Fruit fly (Drosophila melanogaster) whole organism, embryonic: ENCODE measurements around the gene CG34267.
A peak's percentile ranks its signal among the peaks of the same experiment; 100 is the strongest.

Experiments used
- Abd-B ChIP-seq: fragments of 200-800 bp; sonication (Bioruptor generic); optimal IDR thresholded peaks from 2 replicates; lab custom pipeline; 2018; ENCODE audit warnings: missing biosample characterization, mild to moderate bottlenecking, missing genetic modification characterization, moderate library complexity
- B-H2 ChIP-seq: fragments of 200-800 bp; sonication (Bioruptor generic); optimal IDR thresholded peaks from 2 replicates; lab custom pipeline; 2018; ENCODE audit warnings: missing biosample characterization, mild to moderate bottlenecking, missing genetic modification characterization
- Bdp1 ChIP-seq: fragments of 200-800 bp; sonication (Bioruptor generic); optimal IDR thresholded peaks from 3 replicates; lab custom pipeline; 2016; ENCODE audit warnings: missing biosample characterization, missing genetic modification characterization
- CG11247 ChIP-seq: fragments of 200-800 bp; sonication (Bioruptor generic); IDR thresholded peaks from 2 replicates; pipeline ENCODE4 v1.3.6; 2022; ENCODE audit warnings: missing biosample characterization, missing genetic modification characterization
- CG11560 ChIP-seq: fragments of 200-800 bp; sonication (Bioruptor generic); IDR thresholded peaks from 3 replicates; pipeline ENCODE4 v1.3.6; 2022; ENCODE audit warnings: missing biosample characterization, missing genetic modification characterization
- CG13296 ChIP-seq: fragments of 200-800 bp; sonication (Bioruptor generic); optimal IDR thresholded peaks from 3 replicates; lab custom pipeline; 2018; ENCODE audit warnings: missing biosample characterization, mild to moderate bottlenecking, missing genetic modification characterization
- CG13775 ChIP-seq: fragments of 200-800 bp; sonication (Bioruptor generic); optimal IDR thresholded peaks from 3 replicates; lab custom pipeline; 2017; ENCODE audit warnings: missing biosample characterization, mild to moderate bottlenecking, missing genetic modification characterization
- CG13894 ChIP-seq: fragments of 200-800 bp; sonication (Bioruptor generic); optimal IDR thresholded peaks from 3 replicates; lab custom pipeline; 2018; ENCODE audit warnings: missing biosample characterization, mild to moderate bottlenecking, missing genetic modification characterization, moderate library complexity
- CG14667 ChIP-seq: fragments of 200-800 bp; sonication (Bioruptor generic); IDR thresholded peaks from 2 replicates; pipeline ENCODE4 v1.3.6; 2022; ENCODE audit warnings: missing biosample characterization, missing genetic modification characterization
- CG14860 ChIP-seq: fragments of 200-800 bp; sonication (Bioruptor generic); IDR thresholded peaks from 3 replicates; pipeline ENCODE4 v1.3.6; 2022; ENCODE audit warnings: missing biosample characterization, missing genetic modification characterization; ENCODE audit not compliant: partially characterized antibody
- CG15073 ChIP-seq: fragments of 200-800 bp; sonication (Bioruptor generic); optimal IDR thresholded peaks from 2 replicates; lab custom pipeline; 2016; ENCODE audit warnings: missing biosample characterization, missing genetic modification characterization
- CG17186 ChIP-seq: fragments of 200-800 bp; sonication (Bioruptor generic); optimal IDR thresholded peaks from 3 replicates; lab custom pipeline; 2017; ENCODE audit warnings: missing biosample characterization, missing genetic modification reagents, missing genetic modification characterization
- CG17568 ChIP-seq: fragments of 200-800 bp; sonication (Bioruptor generic); optimal IDR thresholded peaks from 2 replicates; lab custom pipeline; 2018; ENCODE audit warnings: missing biosample characterization, mild to moderate bottlenecking, missing genetic modification characterization, moderate library complexity
- CG1792 ChIP-seq: fragments of 200-800 bp; sonication (Bioruptor generic); optimal IDR thresholded peaks from 2 replicates; lab custom pipeline; 2016; ENCODE audit warnings: missing biosample characterization, missing genetic modification characterization
- CG18599 ChIP-seq: fragments of 200-800 bp; sonication (Bioruptor generic); optimal IDR thresholded peaks from 3 replicates; lab custom pipeline; 2017; ENCODE audit warnings: missing biosample characterization, missing genetic modification characterization, mild to moderate bottlenecking, moderate library complexity, missing genetic modification reagents
- CG2129 ChIP-seq: fragments of 200-800 bp; sonication (Bioruptor generic); IDR thresholded peaks from 2 replicates; pipeline ENCODE4 v1.3.6; 2022; ENCODE audit warnings: missing biosample characterization, missing genetic modification characterization; ENCODE audit not compliant: partially characterized antibody
- CG2678 ChIP-seq: fragments of 200-800 bp; sonication (Bioruptor generic); optimal IDR thresholded peaks from 3 replicates; lab custom pipeline; 2019; ENCODE audit warnings: missing biosample characterization, mild to moderate bottlenecking, missing genetic modification characterization, moderate library complexity
- CG31224 ChIP-seq: fragments of 200-800 bp; sonication (Bioruptor generic); IDR thresholded peaks from 2 replicates; pipeline ENCODE4 v1.3.6; 2022; ENCODE audit warnings: missing biosample characterization, missing genetic modification characterization
- CG3726 ChIP-seq: fragments of 200-800 bp; sonication (Bioruptor generic); IDR thresholded peaks from 3 replicates; pipeline ENCODE4, ENCODE4 v1.3.6; 2022; ENCODE audit warnings: missing biosample characterization, missing genetic modification characterization
- CG7357 ChIP-seq: fragments of 200-800 bp; sonication (Bioruptor generic); IDR thresholded peaks from 3 replicates; pipeline ENCODE4 v1.3.6; 2022; ENCODE audit warnings: missing biosample characterization, missing genetic modification characterization
- CG9932 ChIP-seq: fragments of 200-800 bp; sonication (Bioruptor generic); IDR thresholded peaks from 2 replicates; pipeline ENCODE4 v1.3.6; 2022; ENCODE audit warnings: missing biosample characterization, missing genetic modification characterization
- CkIIα-i1 ChIP-seq: fragments of 200-800 bp; sonication (Bioruptor generic); IDR thresholded peaks from 2 replicates; pipeline ENCODE4 v1.3.6; 2022; ENCODE audit warnings: missing biosample characterization, missing genetic modification characterization
- D19B ChIP-seq: fragments of 200-800 bp; sonication (Bioruptor generic); optimal IDR thresholded peaks from 2 replicates; lab custom pipeline; 2017; ENCODE audit warnings: missing biosample characterization, mild to moderate bottlenecking, missing genetic modification characterization
- Dll ChIP-seq: fragments of 200-800 bp; sonication (Bioruptor generic); IDR thresholded peaks from 4 replicates; pipeline ENCODE4 v1.3.6; 2022; ENCODE audit warnings: missing biosample characterization, missing genetic modification characterization; ENCODE audit not compliant: partially characterized antibody
- E2f2 ChIP-seq: fragments of 200-800 bp; sonication (Bioruptor generic); IDR thresholded peaks from 2 replicates; pipeline ENCODE4 v1.3.6; 2022; ENCODE audit warnings: missing biosample characterization, missing genetic modification characterization
- Ets65A ChIP-seq: fragments of 200-800 bp; sonication (Bioruptor generic); peaks from one replicate; lab custom pipeline; 2016; ENCODE audit warnings: missing biosample characterization, missing genetic modification characterization
- Fer3 ChIP-seq: fragments of 200-800 bp; sonication (Bioruptor generic); optimal IDR thresholded peaks from 2 replicates; lab custom pipeline; 2018; ENCODE audit warnings: missing biosample characterization, mild to moderate bottlenecking, missing genetic modification characterization, moderate library complexity
- Hmr ChIP-seq: fragments of 200-800 bp; sonication (Bioruptor generic); optimal IDR thresholded peaks from 3 replicates; lab custom pipeline; 2017; ENCODE audit warnings: mild to moderate bottlenecking, missing biosample characterization, missing genetic modification reagents, missing genetic modification characterization
- Hr78 ChIP-seq, 2 experiments: fragments of 200-800 bp in 1 of 2; fragments of >200 bp in 1 of 2; sonication (Bioruptor generic) in 1 of 2; optimal IDR thresholded peaks; 2 replicates each; lab custom pipeline; 2017 to 2019; ENCODE audit warnings: missing biosample characterization in 2 of 2, missing genetic modification characterization in 2 of 2, mild to moderate bottlenecking in 1 of 2, moderate library complexity in 1 of 2
- Lpt ChIP-seq: fragments of >200 bp; optimal IDR thresholded peaks from 2 replicates; lab custom pipeline; 2018; ENCODE audit warnings: missing biosample characterization, missing genetic modification characterization
- Meics ChIP-seq: fragments of 200-800 bp; sonication (Bioruptor generic); optimal IDR thresholded peaks from 2 replicates; lab custom pipeline; 2017; ENCODE audit warnings: missing biosample characterization, mild to moderate bottlenecking, missing genetic modification characterization
- Nf-YA ChIP-seq: fragments of 200-800 bp; sonication (Bioruptor generic); IDR thresholded peaks from 2 replicates; pipeline ENCODE4 v1.3.6; 2022; ENCODE audit warnings: missing biosample characterization, missing genetic modification characterization
- NfI ChIP-seq: fragments of 200-800 bp; sonication (Bioruptor generic); optimal IDR thresholded peaks from 3 replicates; lab custom pipeline; 2018; ENCODE audit warnings: missing biosample characterization, mild to moderate bottlenecking, missing genetic modification characterization, moderate library complexity
- Rfx ChIP-seq: fragments of 200-800 bp; sonication (Bioruptor generic); IDR thresholded peaks from 2 replicates; pipeline ENCODE4 v1.3.6; 2022; ENCODE audit warnings: missing biosample characterization, missing genetic modification characterization
- Six4 ChIP-seq: fragments of 200-800 bp; sonication (Bioruptor generic); optimal IDR thresholded peaks from 2 replicates; lab custom pipeline; 2016; ENCODE audit warnings: missing biosample characterization, missing genetic modification characterization
- Stat92E ChIP-seq, 3 experiments: fragments of >200 bp in 2 of 3; fragments of 200-800 bp in 1 of 3; sonication (Bioruptor generic) in 1 of 3; optimal IDR thresholded peaks; 2 replicates each; lab custom pipeline; 2017 to 2019; ENCODE audit warnings: missing biosample characterization in 3 of 3, missing genetic modification characterization in 3 of 3, mild to moderate bottlenecking in 1 of 3, moderate library complexity in 1 of 3
- da ChIP-seq: fragments of 200-800 bp; sonication (Bioruptor generic); optimal IDR thresholded peaks from 2 replicates; lab custom pipeline; 2016; ENCODE audit warnings: missing biosample characterization, missing genetic modification characterization
- esg ChIP-seq: fragments of 200-800 bp; sonication (Bioruptor generic); conservative IDR thresholded peaks from 2 replicates; pipeline ENCODE4 v1.3.6; 2022; ENCODE audit warnings: missing biosample characterization, missing genetic modification characterization
- fu2 ChIP-seq: fragments of 200-800 bp; sonication (Bioruptor generic); optimal IDR thresholded peaks from 2 replicates; lab custom pipeline; 2016; ENCODE audit warnings: missing biosample characterization, missing genetic modification characterization
- gem ChIP-seq: fragments of 200-800 bp; sonication (Bioruptor generic); optimal IDR thresholded peaks from 2 replicates; lab custom pipeline; 2019; ENCODE audit warnings: missing biosample characterization, mild to moderate bottlenecking, missing genetic modification characterization, moderate library complexity
- grau ChIP-seq: fragments of 200-800 bp; optimal IDR thresholded peaks from 3 replicates; lab custom pipeline; 2019; ENCODE audit warnings: missing biosample characterization, mild to moderate bottlenecking, missing genetic modification characterization, moderate library complexity
- grn ChIP-seq: fragments of 200-800 bp; sonication (Bioruptor generic); optimal IDR thresholded peaks from 3 replicates; lab custom pipeline; 2017; ENCODE audit warnings: missing biosample characterization, missing genetic modification characterization
- lbe ChIP-seq: fragments of 200-800 bp; sonication (Bioruptor generic); optimal IDR thresholded peaks from 2 replicates; lab custom pipeline; 2016; ENCODE audit warnings: missing biosample characterization, mild to moderate bottlenecking, missing genetic modification characterization
- mirr ChIP-seq: fragments of 200-800 bp; sonication (Bioruptor generic); optimal IDR thresholded peaks from 3 replicates; lab custom pipeline; 2018; ENCODE audit warnings: missing biosample characterization, mild to moderate bottlenecking, missing genetic modification characterization
- nmo ChIP-seq: fragments of 200-800 bp; sonication (Bioruptor generic); optimal IDR thresholded peaks from 2 replicates; lab custom pipeline; 2018; ENCODE audit warnings: missing biosample characterization, mild to moderate bottlenecking, missing genetic modification characterization, moderate library complexity
- pan ChIP-seq, 4 experiments: fragments of >200 bp in 3 of 4; fragments of 200-800 bp in 1 of 4; sonication (Bioruptor generic) in 1 of 4; optimal IDR thresholded peaks in 3 of 4; IDR thresholded peaks in 1 of 4; 2 replicates each; pipeline versions ENCODE4 v1.3.6 to Lab custom; 2017 to 2022; ENCODE audit warnings: missing biosample characterization in 2 of 4, missing genetic modification characterization in 2 of 4, mixed read lengths in 1 of 4
- pzg ChIP-seq: fragments of 200-800 bp; sonication (Bioruptor generic); optimal IDR thresholded peaks from 3 replicates; lab custom pipeline; 2018; ENCODE audit warnings: missing biosample characterization, mild to moderate bottlenecking, missing genetic modification characterization, moderate library complexity
- schlank ChIP-seq: fragments of 200-800 bp; sonication (Bioruptor generic); optimal IDR thresholded peaks from 2 replicates; lab custom pipeline; 2018; ENCODE audit warnings: missing biosample characterization, mild to moderate bottlenecking, missing genetic modification characterization
- so ChIP-seq: fragments of 200-800 bp; sonication (Bioruptor generic); IDR thresholded peaks from 3 replicates; pipeline ENCODE4 v1.3.6; 2022; ENCODE audit warnings: missing biosample characterization, missing genetic modification characterization
- tna ChIP-seq: fragments of 200-800 bp; sonication (Bioruptor generic); IDR thresholded peaks from 2 replicates; pipeline ENCODE4 v1.3.6; 2022; ENCODE audit warnings: missing biosample characterization, missing genetic modification characterization; ENCODE audit not compliant: partially characterized antibody

Gene CG34267

DNA sequence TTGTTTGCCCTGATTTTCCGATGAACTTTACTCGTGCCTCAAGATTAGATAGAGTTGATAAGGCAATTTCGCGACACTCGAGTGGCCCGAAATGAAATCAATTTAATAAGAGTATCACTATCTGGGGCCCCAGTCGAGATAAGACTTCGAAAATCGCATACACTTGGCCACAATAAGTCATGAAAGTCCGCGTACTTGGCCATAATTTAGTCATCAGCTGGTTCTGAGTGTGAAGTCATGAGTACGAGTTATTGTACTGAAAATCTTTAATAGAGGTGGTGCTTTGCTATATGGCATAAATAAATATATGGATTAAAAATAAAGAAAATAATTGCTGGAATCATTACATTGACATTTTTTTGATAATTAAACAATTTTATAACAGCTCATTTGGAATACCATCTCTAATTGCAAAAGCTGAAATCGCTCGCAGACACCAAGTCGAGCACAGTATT is 11.5 kb upstream of the CG34267 start (continued):
- TF ChIP-seq CkIIα-i1 (GFP tag; lab: Robert Waterston, UW) (no peak), pzg (GFP tag; lab: Kevin White, UChicago) (no peak), gem (tag; lab: Kevin White, UChicago) (peak; percentile 40), CG31224 (GFP tag; lab: Robert Waterston, UW) (peak; percentile 22; the same call in 1 of the 2 replicates), so (GFP tag; lab: Robert Waterston, UW) (no peak), Stat92E (GFP tag; optimal IDR thresholded peaks at IDR 0.05; lab: Kevin White, UChicago) (no peak), esg (0 out of 2 replicates have a peak, but pooled peaks have one; percentile 20), CG3726 (no peak), CG11247 (GFP tag; lab: Robert Waterston, UW) (no peak), CG1792 (GFP tag; lab: Kevin White, UChicago) (no peak), CG15073 (GFP tag; lab: Kevin White, UChicago) (no peak), CG9932 (GFP tag; lab: Robert Waterston, UW) (peak; percentile 48), CG13775 (GFP tag; lab: Kevin White, UChicago) (no peak), lbe (GFP tag; lab: Kevin White, UChicago) (peak; percentile 68), CG14667 (GFP tag; lab: Robert Waterston, UW) (no peak), nmo (GFP tag; lab: Kevin White, UChicago) (no peak), CG13894 (tag; lab: Kevin White, UChicago) (peak; percentile 4), Lpt (GFP tag; lab: Kevin White, UChicago) (no peak), CG7357 (GFP tag; lab: Robert Waterston, UW) (no peak), pan (optimal IDR thresholded peaks at IDR 0.05; lab: Kevin White, UChicago) (no peak), pan (GFP tag; optimal IDR thresholded peaks at IDR 0.05 in 1 of 2, IDR thresholded peaks at IDR 0.05 in 1 of 2) (peak in 1 of 2 experiments; percentile 20), Nf-YA (GFP tag; lab: Robert Waterston, UW) (no peak), Hr78 (GFP tag; optimal IDR thresholded peaks at IDR 0.05; lab: Kevin White, UChicago) (no peak), Ets65A (GFP tag; lab: Kevin White, UChicago) (peak; percentile 58), B-H2 (GFP tag; lab: Kevin White, UChicago) (no peak), Meics (GFP tag; lab: Kevin White, UChicago) (peak; percentile 29), CG2678 (peak; percentile 49), CG17186 (GFP tag; lab: Kevin White, UChicago) (no peak), fu2 (GFP tag; lab: Kevin White, UChicago) (no peak), Fer3 (tag; lab: Kevin White, UChicago) (peak; percentile 47), mirr (GFP tag; lab: Kevin White, UChicago) (peak; percentile 64), D19B (GFP tag; lab: Kevin White, UChicago) (no peak), CG11560 (tag; lab: Robert Waterston, UW) (no peak), Abd-B (GFP tag; lab: Kevin White, UChicago) (no peak), NfI (GFP tag; lab: Kevin White, UChicago) (no peak), CG13296 (GFP tag; lab: Kevin White, UChicago) (peak; percentile 21), grn (GFP tag; lab: Kevin White, UChicago) (peak; percentile 73), Rfx (GFP tag; lab: Robert Waterston, UW) (peak; percentile 66), CG2129 (no peak), da (GFP tag; lab: Kevin White, UChicago) (no peak), Bdp1 (no peak), schlank (tag; lab: Kevin White, UChicago) (no peak), CG14860 (no peak), Six4 (no peak), Dll (GFP tag; lab: Robert Waterston, UW) (no peak), grau (tag; lab: Kevin White, UChicago) (peak; percentile 26), CG17568 (GFP tag; lab: Kevin White, UChicago) (peak; percentile 7), E2f2 (GFP tag; lab: Robert Waterston, UW) (peak; percentile 13; the same call in 1 of the 2 replicates), Hmr (peak; percentile 37), CG18599 (GFP tag; lab: Kevin White, UChicago) (peak; percentile 74), tna (GFP tag; lab: Robert Waterston, UW) (no peak)
